Fruit fly (Drosophila melanogaster) whole organism, embryonic: Measurements from ENCODE around the gene Rip11.

ENCODE experiments used
- Abd-B ChIP-seq: fragments of 200-800 bp; sonication (Bioruptor generic); optimal IDR thresholded peaks from 2 replicates; lab custom pipeline; 2018; ENCODE audit warnings: missing biosample characterization, mild to moderate bottlenecking, missing genetic modification characterization, moderate library complexity
- Aef1 ChIP-seq: fragments of 200-800 bp; sonication (Bioruptor generic); IDR thresholded peaks from 3 replicates; pipeline ENCODE4 v1.3.6; 2022; ENCODE audit warnings: missing biosample characterization, missing genetic modification characterization
- Blimp-1 ChIP-seq: fragments of 200-800 bp; sonication (Bioruptor generic); optimal IDR thresholded peaks from 3 replicates; lab custom pipeline; 2018; ENCODE audit warnings: missing biosample characterization, missing genetic modification characterization, mild to moderate bottlenecking, moderate library complexity, missing genetic modification reagents
- CG10431 ChIP-seq: fragments of 200-800 bp; sonication (Bioruptor generic); optimal IDR thresholded peaks from 3 replicates; lab custom pipeline; 2018; ENCODE audit warnings: missing biosample characterization, mild to moderate bottlenecking, missing genetic modification characterization
- CG12744 ChIP-seq: fragments of 200-800 bp; sonication (Bioruptor generic); optimal IDR thresholded peaks from 2 replicates; lab custom pipeline; 2016; ENCODE audit warnings: missing biosample characterization, missing genetic modification characterization
- CG13123 ChIP-seq: fragments of 200-800 bp; sonication (Bioruptor generic); optimal IDR thresholded peaks from 2 replicates; lab custom pipeline; 2016; ENCODE audit warnings: missing biosample characterization, missing genetic modification characterization
- CG1602 ChIP-seq: fragments of 200-800 bp; sonication (Bioruptor generic); optimal IDR thresholded peaks from 3 replicates; lab custom pipeline; 2016; ENCODE audit warnings: missing biosample characterization, missing genetic modification characterization
- CG16813 ChIP-seq: fragments of 200-800 bp; sonication (Bioruptor generic); IDR thresholded peaks from 3 replicates; pipeline ENCODE4 v1.3.6; 2022; ENCODE audit warnings: missing biosample characterization, missing genetic modification characterization; ENCODE audit not compliant: partially characterized antibody
- CG17385 ChIP-seq: fragments of 200-800 bp; sonication (Bioruptor generic); optimal IDR thresholded peaks from 3 replicates; lab custom pipeline; 2018; ENCODE audit warnings: missing biosample characterization, mild to moderate bottlenecking, missing genetic modification characterization
- CG1832 ChIP-seq: fragments of 200-800 bp; sonication (Bioruptor generic); optimal IDR thresholded peaks from 2 replicates; lab custom pipeline; 2017; ENCODE audit warnings: missing biosample characterization, mild to moderate bottlenecking, missing genetic modification characterization, inconsistent platforms
- CG18476 ChIP-seq: fragments of 200-800 bp; sonication (Bioruptor generic); optimal IDR thresholded peaks from 2 replicates; lab custom pipeline; 2016; ENCODE audit warnings: missing biosample characterization, mild to moderate bottlenecking, missing genetic modification characterization
- CG2712 ChIP-seq: fragments of 200-800 bp; optimal IDR thresholded peaks from 3 replicates; lab custom pipeline; 2019; ENCODE audit warnings: missing biosample characterization, mild to moderate bottlenecking, missing genetic modification characterization, moderate library complexity
- CG4282 ChIP-seq: fragments of 200-800 bp; sonication (Bioruptor generic); optimal IDR thresholded peaks from 2 replicates; lab custom pipeline; 2016; ENCODE audit warnings: missing biosample characterization, missing genetic modification characterization
- CG4360 ChIP-seq: fragments of 200-800 bp; sonication (Bioruptor generic); IDR thresholded peaks from 2 replicates; pipeline ENCODE4 v1.3.6; 2022; ENCODE audit warnings: missing biosample characterization, missing genetic modification characterization
- CG4404 ChIP-seq: fragments of 200-800 bp; sonication (Bioruptor generic); IDR thresholded peaks from 2 replicates; pipeline ENCODE4 v1.3.6; 2022; ENCODE audit warnings: missing biosample characterization, missing genetic modification characterization
- CG4820 ChIP-seq: fragments of 200-800 bp; sonication (Bioruptor generic); optimal IDR thresholded peaks from 3 replicates; lab custom pipeline; 2016; ENCODE audit warnings: missing biosample characterization, missing genetic modification characterization
- CG6813 ChIP-seq: fragments of 200-800 bp; sonication (Bioruptor generic); optimal IDR thresholded peaks from 2 replicates; lab custom pipeline; 2017; ENCODE audit warnings: missing biosample characterization, missing genetic modification characterization, mild to moderate bottlenecking, moderate library complexity, missing genetic modification reagents
- CG6854 ChIP-seq: fragments of 200-800 bp; sonication (Bioruptor generic); optimal IDR thresholded peaks from 3 replicates; lab custom pipeline; 2017; ENCODE audit warnings: missing biosample characterization, mild to moderate bottlenecking, missing genetic modification characterization
- CG7928 ChIP-seq: fragments of 200-800 bp; sonication (Bioruptor generic); optimal IDR thresholded peaks from 2 replicates; lab custom pipeline; 2017; ENCODE audit warnings: missing biosample characterization, mild to moderate bottlenecking, missing genetic modification characterization
- CG8281 ChIP-seq: fragments of 200-800 bp; sonication (Bioruptor generic); optimal IDR thresholded peaks from 2 replicates; lab custom pipeline; 2018; ENCODE audit warnings: missing biosample characterization, mild to moderate bottlenecking, missing genetic modification characterization, moderate library complexity
- CG8765 ChIP-seq: fragments of 200-800 bp; sonication (Bioruptor generic); IDR thresholded peaks from 2 replicates; pipeline ENCODE4 v1.3.6; 2022; ENCODE audit warnings: missing biosample characterization, missing genetic modification characterization
- Chrac-16 ChIP-seq: fragments of 200-800 bp; sonication (Bioruptor generic); optimal IDR thresholded peaks from 3 replicates; lab custom pipeline; 2016; ENCODE audit warnings: missing biosample characterization, missing genetic modification characterization
- Doc3 ChIP-seq: fragments of 200-800 bp; sonication (Bioruptor generic); IDR thresholded peaks from 3 replicates; pipeline ENCODE4 v1.3.6; 2022; ENCODE audit warnings: missing biosample characterization, missing genetic modification characterization; ENCODE audit not compliant: partially characterized antibody
- Hr78 ChIP-seq, 2 experiments: fragments of 200-800 bp in 1 of 2; fragments of >200 bp in 1 of 2; sonication (Bioruptor generic) in 1 of 2; optimal IDR thresholded peaks; 2 replicates each; lab custom pipeline; 2017 to 2019; ENCODE audit warnings: missing biosample characterization in 2 of 2, missing genetic modification characterization in 2 of 2, mild to moderate bottlenecking in 1 of 2, moderate library complexity in 1 of 2
- Jarid2 ChIP-seq: fragments of 200-800 bp; sonication (Bioruptor generic); optimal IDR thresholded peaks from 3 replicates; lab custom pipeline; 2017; ENCODE audit warnings: mild to moderate bottlenecking, missing biosample characterization, missing genetic modification reagents, missing genetic modification characterization
- Med ChIP-seq: fragments of 200-800 bp; sonication (Bioruptor generic); peaks from one replicate; lab custom pipeline; 2016; ENCODE audit warnings: missing biosample characterization, missing genetic modification characterization, mild to moderate bottlenecking, inconsistent platforms, moderate library complexity
- Nf-YA ChIP-seq: fragments of 200-800 bp; sonication (Bioruptor generic); IDR thresholded peaks from 2 replicates; pipeline ENCODE4 v1.3.6; 2022; ENCODE audit warnings: missing biosample characterization, missing genetic modification characterization
- Nf-YC ChIP-seq: fragments of 200-800 bp; optimal IDR thresholded peaks from 3 replicates; lab custom pipeline; 2019; ENCODE audit warnings: missing biosample characterization, mild to moderate bottlenecking, missing genetic modification characterization, moderate library complexity
- Usf ChIP-seq: fragments of 200-800 bp; sonication (Bioruptor generic); optimal IDR thresholded peaks from 2 replicates; lab custom pipeline; 2017; ENCODE audit warnings: missing genotype, missing biosample characterization, missing genetic modification characterization
- ase ChIP-seq: fragments of 200-800 bp; sonication (Bioruptor generic); IDR thresholded peaks from 3 replicates; pipeline ENCODE4 v1.3.6; 2022; ENCODE audit warnings: missing biosample characterization, missing genetic modification characterization
- bsh ChIP-seq, 2 experiments: fragments of 200-800 bp; sonication (Bioruptor generic); optimal IDR thresholded peaks; 2 replicates each; lab custom pipeline; 2017 to 2018; ENCODE audit warnings: mild to moderate bottlenecking in 2 of 2, missing biosample characterization in 2 of 2, missing genetic modification characterization in 2 of 2, moderate library complexity in 1 of 2
- ci ChIP-seq: fragments of 200-800 bp; sonication (Bioruptor generic); IDR thresholded peaks from 3 replicates; pipeline ENCODE4 v1.3.6; 2022; ENCODE audit warnings: missing biosample characterization, missing genetic modification characterization
- crol ChIP-seq: fragments of 200-800 bp; sonication (Bioruptor generic); IDR thresholded peaks from 2 replicates; pipeline ENCODE4 v1.3.6; 2022; ENCODE audit warnings: missing biosample characterization, missing genetic modification characterization
- dan ChIP-seq: fragments of 200-800 bp; sonication (Bioruptor generic); IDR thresholded peaks from 2 replicates; pipeline ENCODE4 v1.3.6; 2022; ENCODE audit warnings: missing biosample characterization, missing genetic modification characterization
- danr ChIP-seq: fragments of 200-800 bp; sonication (Bioruptor generic); IDR thresholded peaks from 2 replicates; pipeline ENCODE4 v1.3.6; 2022; ENCODE audit warnings: missing biosample characterization, missing genetic modification characterization
- eyg ChIP-seq: fragments of 200-800 bp; sonication (Bioruptor generic); optimal IDR thresholded peaks from 3 replicates; lab custom pipeline; 2016; ENCODE audit warnings: missing biosample characterization, missing genetic modification characterization
- fru ChIP-seq: fragments of >200 bp; optimal IDR thresholded peaks from 2 replicates; lab custom pipeline; 2017
- gce ChIP-seq: fragments of 200-800 bp; sonication (Bioruptor generic); IDR thresholded peaks from 3 replicates; pipeline ENCODE4 v1.3.6; 2022; ENCODE audit warnings: missing biosample characterization, missing genetic modification characterization
- gcm2 ChIP-seq: fragments of 200-800 bp; sonication (Bioruptor generic); optimal IDR thresholded peaks from 2 replicates; lab custom pipeline; 2016; ENCODE audit warnings: missing biosample characterization, missing genetic modification characterization
- jumu ChIP-seq: fragments of 200-800 bp; sonication (Bioruptor generic); optimal IDR thresholded peaks from 3 replicates; lab custom pipeline; 2016; ENCODE audit warnings: missing biosample characterization, missing genetic modification characterization
- kah ChIP-seq: fragments of 200-800 bp; sonication (Bioruptor generic); optimal IDR thresholded peaks from 2 replicates; lab custom pipeline; 2018; ENCODE audit warnings: missing biosample characterization, mild to moderate bottlenecking, missing genetic modification characterization
- nerfin-2 ChIP-seq: fragments of 200-800 bp; sonication (Bioruptor generic); IDR thresholded peaks from 2 replicates; pipeline ENCODE4 v1.3.6; 2022; ENCODE audit warnings: missing biosample characterization, missing genetic modification characterization; ENCODE audit not compliant: partially characterized antibody
- pita ChIP-seq: fragments of 200-800 bp; sonication (Bioruptor generic); optimal IDR thresholded peaks from 2 replicates; lab custom pipeline; 2017; ENCODE audit warnings: missing biosample characterization, mild to moderate bottlenecking, missing genetic modification characterization
- pros ChIP-seq: fragments of 200-800 bp; sonication (Bioruptor generic); optimal IDR thresholded peaks from 3 replicates; lab custom pipeline; 2019; ENCODE audit warnings: missing biosample characterization, mild to moderate bottlenecking, missing genetic modification characterization, moderate library complexity
- ranshi ChIP-seq: fragments of 200-800 bp; sonication (Bioruptor generic); IDR thresholded peaks from 2 replicates; pipeline ENCODE4 v1.3.6; 2022; ENCODE audit warnings: missing biosample characterization, missing genetic modification characterization
- twi ChIP-seq: fragments of 200-800 bp; optimal IDR thresholded peaks from 2 replicates; lab custom pipeline; 2019; ENCODE audit warnings: missing biosample characterization, mild to moderate bottlenecking, missing genetic modification characterization, moderate library complexity
- zf30C ChIP-seq: fragments of 200-800 bp; sonication (Bioruptor generic); optimal IDR thresholded peaks from 3 replicates; lab custom pipeline; 2018; ENCODE audit warnings: missing biosample characterization, mild to moderate bottlenecking, missing genetic modification characterization

Rip11 gene

DNA sequence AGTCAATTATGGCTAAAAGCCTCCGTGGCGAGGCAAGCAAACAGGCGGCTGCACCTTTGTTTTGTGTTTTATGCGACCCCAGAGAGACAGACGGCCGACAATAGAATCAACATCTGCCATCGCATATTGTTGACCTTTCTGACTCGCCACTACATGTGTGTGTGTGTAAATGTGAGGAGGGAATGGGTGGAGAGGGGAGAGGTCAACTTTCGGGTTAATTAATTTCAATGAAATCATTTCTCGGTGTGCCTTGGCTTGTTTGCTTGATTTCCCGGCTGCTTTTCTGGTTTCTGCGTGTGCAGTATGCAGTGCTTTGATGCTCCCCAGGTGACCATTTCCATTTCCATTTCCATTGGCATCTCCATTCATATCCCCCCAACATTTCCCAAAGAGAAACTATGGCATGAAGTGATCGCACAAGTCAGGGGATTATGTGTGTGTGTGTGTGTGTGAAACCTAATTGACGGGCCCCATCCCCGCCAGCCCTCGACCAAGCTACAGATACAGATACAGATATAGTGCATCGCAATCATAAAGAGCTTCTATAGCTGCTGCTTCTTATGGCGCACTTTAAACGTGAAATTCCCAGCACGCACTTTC, 4.3 kb downstream of the Rip11 start (continued):
- peak; percentile 12 for TF ChIP-seq twi (tag; lab: Kevin White, UChicago)
- no peak for TF ChIP-seq ranshi (GFP tag; lab: Robert Waterston, UW)
- no peak for TF ChIP-seq Usf
- TF ChIP-seq CG8765 (GFP tag; lab: Robert Waterston, UW): 0 out of 2 replicates have a peak, but pooled peaks have one; percentile 17
- no peak for TF ChIP-seq ci
- TF ChIP-seq ase: no peak
- TF ChIP-seq CG2712 (tag; lab: Kevin White, UChicago): no peak
- TF ChIP-seq CG6813 (GFP tag; lab: Kevin White, UChicago): no peak
- TF ChIP-seq nerfin-2 (GFP tag; lab: Robert Waterston, UW): no peak
- TF ChIP-seq kah: no peak
- no peak for TF ChIP-seq dan (GFP tag; lab: Robert Waterston, UW)

dm6 chrX:18636275-18636947, 11.0 kb downstream of the Rip11 start:
- TF ChIP-seq pros (GFP tag; lab: Kevin White, UChicago) (peak; percentile 40), Med (peak; percentile 49), crol (GFP tag; lab: Robert Waterston, UW) (peak; percentile 91), CG17385 (GFP tag; lab: Kevin White, UChicago) (peak; percentile 47), CG4282 (GFP tag; lab: Kevin White, UChicago) (no peak), CG1832 (GFP tag; lab: Kevin White, UChicago) (peak; percentile 69), Hr78 (GFP tag; optimal IDR thresholded peaks at IDR 0.05; lab: Kevin White, UChicago) (peak in 1 of 2 experiments; percentile 76), Doc3 (GFP tag; lab: Robert Waterston, UW) (no peak), Chrac-16 (GFP tag; lab: Kevin White, UChicago) (no peak), CG4360 (peak; percentile 72), Nf-YC (tag; lab: Kevin White, UChicago) (peak; percentile 21), bsh (GFP tag; optimal IDR thresholded peaks at IDR 0.05; lab: Kevin White, UChicago) (no peak)

DNA sequence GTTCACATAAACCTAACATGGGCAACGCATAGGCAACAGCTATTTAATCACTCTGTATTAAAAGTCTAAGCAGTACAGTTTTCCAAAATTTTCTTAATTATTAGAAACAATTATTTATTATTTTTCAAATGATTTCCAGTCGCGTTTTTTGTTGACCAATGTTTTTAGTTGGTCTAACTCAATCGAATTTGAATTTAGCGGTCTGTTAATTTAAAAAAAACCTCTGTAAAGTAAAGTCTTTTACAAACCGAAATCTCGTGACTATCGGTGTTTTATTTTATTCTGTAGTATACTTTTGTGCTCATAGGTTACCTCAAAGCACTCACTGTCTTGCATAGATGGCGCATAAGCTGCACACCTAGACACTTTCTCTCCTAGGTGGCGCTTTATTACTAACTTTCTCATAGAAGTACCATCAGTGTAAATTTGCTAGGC, 12.3 kb downstream of the Rip11 start:
- TF ChIP-seq fru (lab: Kevin White, UChicago) (no peak), CG7928 (GFP tag; lab: Kevin White, UChicago) (no peak), Aef1 (no peak; the same call in 2 of the 3 replicates), CG10431 (no peak), CG12744 (GFP tag; lab: Kevin White, UChicago) (no peak), danr (GFP tag; lab: Robert Waterston, UW) (no peak), gce (GFP tag; lab: Robert Waterston, UW) (no peak), CG6854 (no peak), zf30C (no peak), eyg (no peak), CG8281 (no peak), CG4404 (GFP tag; lab: Robert Waterston, UW) (no peak), CG13123 (GFP tag; lab: Kevin White, UChicago) (no peak), Jarid2 (GFP tag; lab: Kevin White, UChicago) (no peak), Blimp-1 (no peak), CG4820 (no peak), gcm2 (GFP tag; lab: Kevin White, UChicago) (no peak), jumu (peak; percentile 40), pita (GFP tag; lab: Kevin White, UChicago) (peak; percentile 44), Nf-YA (GFP tag; lab: Robert Waterston, UW) (no peak), CG18476 (GFP tag; lab: Kevin White, UChicago) (no peak), CG16813 (GFP tag; lab: Robert Waterston, UW) (peak; percentile 61; the same call in 2 of the 3 replicates), CG1602 (GFP tag; lab: Kevin White, UChicago) (peak; percentile 13), Abd-B (no peak)
